Worm (Caenorhabditis elegans) whole organism, L1 larva: ENCODE measurements around the gene F52G3.1.

Experiments used
- C16A3.4 ChIP-seq: fragments of 150-350 bp; optimal IDR thresholded peaks from 2 replicates; lab custom pipeline; 2014; ENCODE audit warnings: missing biosample characterization, missing genetic modification characterization
- aly-2 ChIP-seq: fragments of 150-350 bp; optimal IDR thresholded peaks from 2 replicates; lab custom pipeline; 2014; ENCODE audit warnings: missing biosample characterization, missing genetic modification characterization
- ceh-8 ChIP-seq: fragments of 200-800 bp; sonication (Bioruptor generic); optimal IDR thresholded peaks from 2 replicates; lab custom pipeline; 2018; ENCODE audit warnings: mild to moderate bottlenecking, missing genetic modification characterization, moderate library complexity, missing compliant biosample characterization
- ceh-82 ChIP-seq, 3 experiments: fragments of 150-350 bp in 1 of 3; sonication (generic microtip) in 2 of 3; optimal IDR thresholded peaks; 2 replicates each; lab custom pipeline; 2014 to 2017; ENCODE audit warnings: missing biosample characterization in 3 of 3, missing genetic modification characterization in 3 of 3
- ceh-90 ChIP-seq: sonication (generic microtip); optimal IDR thresholded peaks from 2 replicates; lab custom pipeline; 2016; ENCODE audit warnings: missing genetic modification characterization, missing compliant biosample characterization
- dpl-1 ChIP-seq, 3 experiments: fragments of 150-350 bp in 2 of 3; sonication (generic microtip) in 1 of 3; optimal IDR thresholded peaks; 2 replicates each; lab custom pipeline; 2014 to 2017; ENCODE audit warnings: missing biosample characterization in 3 of 3, missing genetic modification characterization in 3 of 3, missing genetic modification reagents in 3 of 3
- dsc-1 ChIP-seq: sonication (generic microtip); optimal IDR thresholded peaks from 2 replicates; lab custom pipeline; 2016; ENCODE audit warnings: mild to moderate bottlenecking, missing genetic modification characterization, missing compliant biosample characterization
- egl-13 ChIP-seq: sonication (generic microtip); optimal IDR thresholded peaks from 2 replicates; lab custom pipeline; 2016; ENCODE audit warnings: missing genotype, missing genetic modification reagents, missing genetic modification characterization, missing compliant biosample characterization
- ets-5 ChIP-seq: fragments of 200-800 bp; sonication (Bioruptor generic); IDR thresholded peaks from 2 replicates; pipeline ENCODE4 v1.3.6; 2022; ENCODE audit warnings: missing genetic modification characterization, missing compliant biosample characterization
- fkh-10 ChIP-seq: sonication (generic microtip); optimal IDR thresholded peaks from 2 replicates; lab custom pipeline; 2017; ENCODE audit warnings: missing biosample characterization, missing genetic modification reagents, missing genetic modification characterization
- fkh-8 ChIP-seq: sonication (generic microtip); optimal IDR thresholded peaks from 2 replicates; lab custom pipeline; 2016; ENCODE audit warnings: mild to moderate bottlenecking, missing genetic modification characterization, missing compliant biosample characterization
- fos-1 ChIP-seq: fragments of 150-350 bp; optimal IDR thresholded peaks from 2 replicates; lab custom pipeline; 2014; ENCODE audit warnings: missing biosample characterization, missing genetic modification characterization
- hlh-4 ChIP-seq: sonication (generic microtip); optimal IDR thresholded peaks from 2 replicates; lab custom pipeline; 2016; ENCODE audit warnings: mild to moderate bottlenecking, missing genetic modification characterization, missing compliant biosample characterization
- lin-13 ChIP-seq: fragments of 150-350 bp; optimal IDR thresholded peaks from 2 replicates; lab custom pipeline; 2014; ENCODE audit warnings: missing biosample characterization, missing genetic modification reagents, missing genetic modification characterization
- lin-14 ChIP-seq: fragments of 200-800 bp; sonication (Bioruptor generic); optimal IDR thresholded peaks from 2 replicates; lab custom pipeline; 2018; ENCODE audit warnings: mild to moderate bottlenecking, missing genetic modification characterization, moderate library complexity, missing compliant biosample characterization
- lin-15B ChIP-seq: fragments of 150-350 bp; sonication (generic microtip); optimal IDR thresholded peaks from 3 replicates; lab custom pipeline; 2014; ENCODE audit warnings: missing biosample characterization, missing genetic modification characterization
- lin-35 ChIP-seq, 2 experiments: fragments of 150-350 bp; optimal IDR thresholded peaks; 2 replicates each; lab custom pipeline; 2014; ENCODE audit warnings: missing biosample characterization in 2 of 2, missing genetic modification characterization in 2 of 2, missing genetic modification reagents in 2 of 2
- lsy-2 ChIP-seq, 2 experiments: fragments of 150-350 bp; optimal IDR thresholded peaks; 2 replicates each; lab custom pipeline; 2014; ENCODE audit warnings: missing biosample characterization in 2 of 2, missing genetic modification characterization in 2 of 2
- mab-9 ChIP-seq: fragments of 200-800 bp; sonication (Bioruptor generic); IDR thresholded peaks from 2 replicates; pipeline ENCODE4 v1.3.6; 2022; ENCODE audit warnings: missing genetic modification reagents, missing genetic modification characterization, missing compliant biosample characterization
- mdl-1 ChIP-seq, 2 experiments: fragments of 150-350 bp; optimal IDR thresholded peaks; 2 replicates each; lab custom pipeline; 2014 to 2017; ENCODE audit warnings: missing biosample characterization in 2 of 2, missing genetic modification characterization in 2 of 2, inconsistent platforms in 1 of 2
- mef-2 ChIP-seq: fragments of 150-350 bp; optimal IDR thresholded peaks from 2 replicates; lab custom pipeline; 2014; ENCODE audit warnings: missing biosample characterization, missing genetic modification characterization
- mep-1 ChIP-seq: fragments of 150-350 bp; optimal IDR thresholded peaks from 2 replicates; lab custom pipeline; 2014; ENCODE audit warnings: missing biosample characterization, missing genetic modification characterization
- nhr-19 ChIP-seq: fragments of 200-800 bp; sonication (Bioruptor generic); conservative IDR thresholded peaks from 2 replicates; pipeline ENCODE4 v1.3.6; 2022; ENCODE audit warnings: missing genetic modification characterization, missing compliant biosample characterization
- nhr-20 ChIP-seq: sonication (generic microtip); optimal IDR thresholded peaks from 2 replicates; lab custom pipeline; 2016; ENCODE audit warnings: mild to moderate bottlenecking, missing genetic modification characterization, missing compliant biosample characterization
- nhr-237 ChIP-seq: fragments of 150-350 bp; optimal IDR thresholded peaks from 2 replicates; lab custom pipeline; 2014; ENCODE audit warnings: missing biosample characterization, missing genetic modification characterization
- nhr-28 ChIP-seq: fragments of 150-350 bp; optimal IDR thresholded peaks from 2 replicates; lab custom pipeline; 2014; ENCODE audit warnings: missing biosample characterization, missing genetic modification characterization
- nhr-47 ChIP-seq: sonication (generic microtip); optimal IDR thresholded peaks from 2 replicates; lab custom pipeline; 2016; ENCODE audit warnings: mild to moderate bottlenecking, missing genetic modification characterization, moderate library complexity, missing compliant biosample characterization
- nhr-71 ChIP-seq: sonication (generic microtip); optimal IDR thresholded peaks from 2 replicates; lab custom pipeline; 2016; ENCODE audit warnings: mild to moderate bottlenecking, missing genetic modification characterization, moderate library complexity, missing compliant biosample characterization
- nhr-76 ChIP-seq: sonication (generic microtip); optimal IDR thresholded peaks from 2 replicates; lab custom pipeline; 2017; ENCODE audit warnings: missing biosample characterization, missing genetic modification characterization
- nhr-77 ChIP-seq: fragments of 150-350 bp; optimal IDR thresholded peaks from 2 replicates; lab custom pipeline; 2014; ENCODE audit warnings: missing biosample characterization, missing genetic modification characterization
- nhr-84 ChIP-seq: sonication (generic microtip); optimal IDR thresholded peaks from 2 replicates; lab custom pipeline; 2017; ENCODE audit warnings: missing biosample characterization, missing genetic modification characterization
- nhr-85 ChIP-seq: sonication (generic microtip); peaks from one replicate; lab custom pipeline; 2016; ENCODE audit warnings: missing genetic modification characterization, inconsistent platforms, missing compliant biosample characterization
- nhr-90 ChIP-seq: sonication (generic microtip); optimal IDR thresholded peaks from 2 replicates; lab custom pipeline; 2016; ENCODE audit warnings: mild to moderate bottlenecking, missing genetic modification characterization, missing compliant biosample characterization; ENCODE audit not compliant: poor library complexity
- pax-3 ChIP-seq: fragments of 200-800 bp; sonication (Bioruptor generic); optimal IDR thresholded peaks from 2 replicates; lab custom pipeline; 2018; ENCODE audit warnings: mild to moderate bottlenecking, missing genetic modification characterization, moderate library complexity, missing compliant biosample characterization
- rnt-1 ChIP-seq: sonication (generic microtip); optimal IDR thresholded peaks from 2 replicates; lab custom pipeline; 2016; ENCODE audit warnings: mild to moderate bottlenecking, missing genetic modification characterization, moderate library complexity, missing compliant biosample characterization
- skn-1 ChIP-seq: fragments of 150-350 bp; optimal IDR thresholded peaks from 2 replicates; lab custom pipeline; 2014; ENCODE audit warnings: missing biosample characterization, missing genetic modification characterization
- snpc-4 ChIP-seq: fragments of 150-350 bp; optimal IDR thresholded peaks from 2 replicates; lab custom pipeline; 2014; ENCODE audit warnings: missing biosample characterization, missing genetic modification characterization
- snu-23 ChIP-seq: sonication (generic microtip); optimal IDR thresholded peaks from 2 replicates; lab custom pipeline; 2016; ENCODE audit warnings: missing genetic modification characterization, missing compliant biosample characterization
- sox-4 ChIP-seq: sonication (generic microtip); optimal IDR thresholded peaks from 2 replicates; lab custom pipeline; 2016; ENCODE audit warnings: missing genetic modification characterization, missing compliant biosample characterization
- sptf-1 ChIP-seq: fragments of 150-350 bp; optimal IDR thresholded peaks from 2 replicates; lab custom pipeline; 2014; ENCODE audit warnings: missing biosample characterization, missing genetic modification characterization
- sup-37 ChIP-seq: fragments of 200-800 bp; sonication (Bioruptor generic); optimal IDR thresholded peaks from 2 replicates; lab custom pipeline; 2018; ENCODE audit warnings: mild to moderate bottlenecking, missing genetic modification characterization, missing compliant biosample characterization
- swsn-7 ChIP-seq: sonication (generic microtip); optimal IDR thresholded peaks from 2 replicates; lab custom pipeline; 2016; ENCODE audit warnings: missing genetic modification characterization, missing compliant biosample characterization
- unc-130 ChIP-seq: fragments of 150-350 bp; optimal IDR thresholded peaks from 2 replicates; lab custom pipeline; 2017; ENCODE audit warnings: missing biosample characterization, missing genetic modification characterization, inconsistent platforms
- unc-86 ChIP-seq: sonication (generic microtip); optimal IDR thresholded peaks from 2 replicates; lab custom pipeline; 2016; ENCODE audit warnings: missing genetic modification characterization, missing compliant biosample characterization
- xbp-1 ChIP-seq: sonication (generic microtip); optimal IDR thresholded peaks from 2 replicates; lab custom pipeline; 2016; ENCODE audit warnings: missing genetic modification characterization, missing compliant biosample characterization
- zip-4 ChIP-seq: fragments of 200-800 bp; sonication (Bioruptor generic); optimal IDR thresholded peaks from 2 replicates; lab custom pipeline; 2018; ENCODE audit warnings: mild to moderate bottlenecking, missing genetic modification characterization, moderate library complexity, missing compliant biosample characterization

The F52G3.1 gene

DNA sequence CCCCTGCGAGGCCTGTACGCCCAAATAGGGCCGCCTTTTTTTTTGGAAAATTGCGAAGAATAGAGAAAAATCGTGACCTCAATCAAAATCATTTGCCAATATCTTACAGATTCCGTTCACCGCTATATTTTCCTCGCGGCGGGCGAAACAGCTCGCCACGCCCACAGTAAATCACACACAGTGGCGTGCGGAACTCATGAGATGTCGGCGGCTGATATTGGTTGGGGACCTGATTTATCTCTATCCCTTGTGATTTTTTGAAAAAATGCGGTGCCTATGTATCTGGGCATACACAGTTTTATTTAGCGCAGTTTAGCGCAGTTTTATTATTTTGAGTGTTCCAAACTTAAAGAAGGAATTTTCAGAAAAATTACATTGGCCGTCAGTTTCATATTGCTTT is 38.3 kb upstream of the F52G3.1 start:
- TF ChIP-seq rnt-1 (tag; lab: Kevin White, UChicago) = peak; percentile 27
- TF ChIP-seq snpc-4 (tag; lab: Kevin White, UChicago) = peak; percentile 86
- TF ChIP-seq lin-35 (GFP tag; optimal IDR thresholded peaks at IDR 0.05; lab: Kevin White, UChicago) = no peak

DNA sequence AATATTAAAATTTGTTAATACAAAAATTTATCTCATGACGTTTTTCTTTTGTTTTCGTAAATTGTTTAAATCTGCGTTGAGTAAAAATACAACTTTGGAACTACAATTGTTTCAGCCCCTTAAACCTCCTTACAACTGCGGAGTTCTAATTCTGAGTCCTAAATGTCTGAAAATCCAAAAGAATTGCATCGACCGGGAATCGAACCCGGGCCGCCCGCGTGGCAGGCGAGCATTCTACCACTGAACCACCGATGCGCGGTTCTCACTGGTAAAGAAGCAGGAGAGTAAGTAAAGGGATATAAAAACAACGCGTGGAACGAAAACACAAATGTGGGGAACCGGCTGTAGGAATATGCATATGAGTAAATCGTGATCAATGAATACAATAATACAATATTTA is 35.6 kb upstream of the F52G3.1 start:
- TF ChIP-seq nhr-19 (GFP tag; lab: Robert Waterston, UW) (peak; percentile 41), unc-86 (tag; lab: Kevin White, UChicago) (peak; percentile 20), dsc-1 (tag; lab: Kevin White, UChicago) (peak; percentile 54), sup-37 (GFP tag; lab: Kevin White, UChicago) (no peak), aly-2 (tag; lab: Kevin White, UChicago) (no peak), fos-1 (no peak), egl-13 (tag; lab: Kevin White, UChicago) (peak; percentile 49), nhr-90 (tag; lab: Kevin White, UChicago) (peak; percentile 40), swsn-7 (tag; lab: Kevin White, UChicago) (peak; percentile 33), snu-23 (GFP tag; lab: Kevin White, UChicago) (peak; percentile 50), dpl-1 (GFP tag; optimal IDR thresholded peaks at IDR 0.05; lab: Kevin White, UChicago) (no peak), nhr-47 (tag; lab: Kevin White, UChicago) (peak; percentile 61), nhr-85 (tag; lab: Kevin White, UChicago) (peak; percentile 34), nhr-71 (tag; lab: Kevin White, UChicago) (peak; percentile 53), lin-35 (GFP tag; optimal IDR thresholded peaks at IDR 0.05; lab: Kevin White, UChicago) (peak; percentile 23 to 34), mdl-1 (tag; optimal IDR thresholded peaks at IDR 0.05; lab: Kevin White, UChicago) (peak in 1 of 2 experiments; percentile 18), nhr-20 (tag; lab: Kevin White, UChicago) (peak; percentile 26), ceh-8 (GFP tag; lab: Kevin White, UChicago) (peak; percentile 11), sptf-1 (no peak), lin-14 (GFP tag; lab: Kevin White, UChicago) (no peak), skn-1 (tag; lab: Kevin White, UChicago) (peak; percentile 16), fkh-8 (tag; lab: Kevin White, UChicago) (peak; percentile 64), mep-1 (peak; percentile 60), ceh-82 (tag; optimal IDR thresholded peaks at IDR 0.05; lab: Kevin White, UChicago) (peak in 1 of 3 experiments; percentile 63), snpc-4 (tag; lab: Kevin White, UChicago) (no peak), C16A3.4 (tag; lab: Kevin White, UChicago) (peak; percentile 35), fkh-10 (GFP tag; lab: Kevin White, UChicago) (peak; percentile 29), pax-3 (tag; lab: Kevin White, UChicago) (no peak), lin-13 (GFP tag; lab: Kevin White, UChicago) (peak; percentile 35), rnt-1 (tag; lab: Kevin White, UChicago) (peak; percentile 44)

DNA sequence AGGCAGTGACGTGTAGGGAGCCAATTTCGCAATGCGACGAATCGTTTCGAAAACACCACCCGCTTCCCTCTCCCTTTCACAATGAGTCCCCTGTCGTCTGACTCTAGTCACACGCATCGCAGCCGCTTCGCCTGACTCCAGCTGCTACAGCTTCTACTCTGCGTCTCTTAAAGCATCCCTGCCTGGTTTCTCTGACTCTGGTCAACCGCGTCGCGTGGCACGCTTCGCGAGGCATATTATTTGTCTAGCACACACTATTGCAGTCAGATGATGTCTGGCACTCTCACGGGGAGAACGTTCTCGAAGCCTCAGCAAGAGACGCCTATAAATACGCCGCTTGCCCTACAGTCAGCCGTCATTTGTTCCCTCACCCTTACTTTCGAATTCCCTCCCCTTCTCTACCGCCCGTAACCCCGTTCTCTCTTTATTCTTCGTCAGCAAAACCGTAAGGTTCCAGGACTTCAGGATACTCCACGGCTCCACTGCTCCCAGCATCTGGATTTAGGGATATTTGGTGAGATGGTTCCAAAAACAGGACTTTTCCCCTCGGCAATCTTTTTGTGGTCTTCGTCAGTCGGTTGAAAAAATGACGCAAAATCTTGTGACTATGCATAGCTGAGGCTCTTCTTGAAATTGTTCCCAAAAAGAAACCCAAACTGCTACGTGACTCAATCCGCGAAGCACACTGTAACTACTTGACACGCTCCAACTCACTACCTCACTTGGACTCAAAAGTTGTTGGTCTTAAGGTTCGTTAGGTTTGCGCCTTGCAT is 33.9 kb upstream of the F52G3.1 start:
- TF ChIP-seq pax-3 (tag; lab: Kevin White, UChicago) = peak; percentile 97
- peak; percentile 47 for TF ChIP-seq nhr-28 (tag; lab: Kevin White, UChicago)
- peak; percentile 89 for TF ChIP-seq nhr-76
- no peak for TF ChIP-seq nhr-84
- peak; percentile 99 for TF ChIP-seq nhr-47 (tag; lab: Kevin White, UChicago)
- peak; percentile 91 for TF ChIP-seq mep-1
- TF ChIP-seq ets-5 (GFP tag; lab: Robert Waterston, UW) = no peak
- TF ChIP-seq sox-4 (tag; lab: Kevin White, UChicago) = peak; percentile 90
- TF ChIP-seq unc-130 (tag; lab: Kevin White, UChicago) = peak; percentile 86
- TF ChIP-seq mab-9 = peak; percentile 85
- peak; percentile 94 for TF ChIP-seq nhr-237 (tag; lab: Kevin White, UChicago)
- TF ChIP-seq mef-2 = peak; percentile 95
- peak; percentile 92 for TF ChIP-seq ceh-8 (GFP tag; lab: Kevin White, UChicago)
- peak; percentile 97 for TF ChIP-seq zip-4 (GFP tag; lab: Kevin White, UChicago)
- peak; percentile 100 for TF ChIP-seq fkh-8 (tag; lab: Kevin White, UChicago)
- no peak for TF ChIP-seq ceh-90
- TF ChIP-seq mdl-1 (tag; optimal IDR thresholded peaks at IDR 0.05; lab: Kevin White, UChicago) = peak; percentile 82 to 99
- TF ChIP-seq C16A3.4 (tag; lab: Kevin White, UChicago) = peak; percentile 97
- peak; percentile 99 for TF ChIP-seq nhr-77 (tag; lab: Kevin White, UChicago)
- no peak for TF ChIP-seq sptf-1
- peak; percentile 90 to 97 for TF ChIP-seq lsy-2 (tag; optimal IDR thresholded peaks at IDR 0.05; lab: Kevin White, UChicago)
- peak; percentile 95 for TF ChIP-seq xbp-1 (tag; lab: Kevin White, UChicago)
- peak; percentile 33 for TF ChIP-seq lin-15B (tag; lab: Kevin White, UChicago)
- TF ChIP-seq hlh-4 = no peak
- TF ChIP-seq nhr-20 (tag; lab: Kevin White, UChicago) = peak; percentile 99
